Fruit fly (Drosophila melanogaster) whole organism, wandering third instar larva: Measurements from ENCODE around the gene RhoGAP18B.

Experiments
- CG32264 ChIP-seq: fragments of 200-800 bp; sonication (Bioruptor generic); optimal IDR thresholded peaks from 2 replicates; lab custom pipeline; 2016; ENCODE audit warnings: missing biosample characterization, missing genetic modification characterization
- Dif ChIP-seq: fragments of 200-275, 200-300 bp; sonication (Bioruptor generic); optimal IDR thresholded peaks from 2 replicates; lab custom pipeline; 2018; ENCODE audit warnings: missing biosample characterization, missing genetic modification characterization; ENCODE audit not compliant: partially characterized antibody
- OdsH ChIP-seq: fragments of 200-800 bp; sonication (Bioruptor generic); optimal IDR thresholded peaks from 2 replicates; lab custom pipeline; 2016; ENCODE audit warnings: missing biosample characterization, mild to moderate bottlenecking, missing genetic modification characterization
- brk ChIP-seq: fragments of 200-800 bp; sonication (Bioruptor generic); optimal IDR thresholded peaks from 2 replicates; lab custom pipeline; 2016; ENCODE audit warnings: missing biosample characterization, mild to moderate bottlenecking, missing genetic modification characterization
- foxo ChIP-seq, 2 experiments: fragments of 200-800 bp; sonication (Bioruptor generic); optimal IDR thresholded peaks; 2 replicates in 1 of 2; 3 replicates in 1 of 2; lab custom pipeline; 2016 to 2017; ENCODE audit warnings: missing biosample characterization in 2 of 2, missing genetic modification characterization in 2 of 2
- pan ChIP-seq: fragments of >200 bp; optimal IDR thresholded peaks from 2 replicates; lab custom pipeline; 2017
- psq ChIP-seq: fragments of 200-800 bp; sonication (Bioruptor generic); optimal IDR thresholded peaks from 3 replicates; lab custom pipeline; 2017; ENCODE audit warnings: missing biosample characterization, mild to moderate bottlenecking, missing genetic modification characterization, moderate library complexity
- sv ChIP-seq: fragments of 200-800 bp; sonication (Bioruptor generic); optimal IDR thresholded peaks from 3 replicates; lab custom pipeline; 2016; ENCODE audit warnings: missing biosample characterization, missing genetic modification characterization

DNA sequence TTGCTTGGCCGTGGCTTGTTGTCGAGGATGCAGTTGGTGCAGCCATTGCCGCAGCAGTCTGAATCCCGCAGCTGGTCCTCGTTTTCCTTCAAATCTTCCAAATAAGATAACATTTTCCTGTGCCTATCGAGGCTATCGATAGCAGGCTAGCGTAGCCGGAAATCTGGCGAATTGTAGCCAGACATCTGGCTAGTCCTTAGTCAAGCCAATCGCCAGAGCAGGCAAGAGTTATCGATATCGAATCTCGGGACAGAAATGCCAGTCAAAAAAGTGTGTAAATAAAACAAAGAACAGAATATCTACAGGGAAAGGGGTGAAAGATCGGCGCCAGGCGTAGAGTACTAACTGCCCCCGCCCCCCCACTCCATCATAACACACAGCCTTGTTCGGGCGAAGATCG lies 26.5 kb upstream of the RhoGAP18B start, which contains the start of the genes CG7914 and CG14194:
- TF ChIP-seq CG32264 (GFP tag; lab: Kevin White, UChicago) (no peak), sv (GFP tag; lab: Kevin White, UChicago) (no peak), OdsH (no peak), Dif (GFP tag; lab: Kevin White, UChicago) (no peak), foxo (GFP tag; optimal IDR thresholded peaks at IDR 0.05; lab: Kevin White, UChicago) (no peak), brk (GFP tag; lab: Kevin White, UChicago) (no peak), psq (GFP tag; lab: Kevin White, UChicago) (no peak), pan (lab: Kevin White, UChicago) (no peak)
